Worm (Caenorhabditis elegans) whole organism, L1 larva: ENCODE results near the gene srj-24.

Source experiments
- C16A3.4 ChIP-seq: fragments of 150-350 bp; optimal IDR thresholded peaks from 2 replicates; lab custom pipeline; 2014; ENCODE audit warnings: missing biosample characterization, missing genetic modification characterization
- F16B12.6 ChIP-seq: fragments of 150-350 bp; optimal IDR thresholded peaks from 2 replicates; lab custom pipeline; 2014; ENCODE audit warnings: missing biosample characterization, missing genetic modification characterization
- aha-1 ChIP-seq: fragments of 150-350 bp; optimal IDR thresholded peaks from 2 replicates; lab custom pipeline; 2014; ENCODE audit warnings: missing biosample characterization, missing genetic modification characterization
- alr-1 ChIP-seq: fragments of 200-800 bp; sonication (Bioruptor generic); optimal IDR thresholded peaks from 2 replicates; lab custom pipeline; 2018; ENCODE audit warnings: borderline replicate concordance, mild to moderate bottlenecking, missing genetic modification characterization, missing compliant biosample characterization
- ama-1 ChIP-seq: fragments of 150-350 bp; optimal IDR thresholded peaks from 2 replicates; lab custom pipeline; 2014
- blmp-1 ChIP-seq: fragments of 150-350 bp; optimal IDR thresholded peaks from 2 replicates; lab custom pipeline; 2014; ENCODE audit warnings: missing biosample characterization, missing genetic modification characterization
- ceh-63 ChIP-seq: fragments of 200-800 bp; sonication (Bioruptor generic); optimal IDR thresholded peaks from 2 replicates; lab custom pipeline; 2018; ENCODE audit warnings: mild to moderate bottlenecking, missing genetic modification characterization, missing compliant biosample characterization
- ceh-88 ChIP-seq: fragments of 200-800 bp; sonication (Bioruptor generic); IDR thresholded peaks from 2 replicates; pipeline ENCODE4 v1.3.6; 2022; ENCODE audit warnings: missing genetic modification characterization, missing compliant biosample characterization
- ces-1 ChIP-seq: fragments of 150-350 bp; optimal IDR thresholded peaks from 2 replicates; lab custom pipeline; 2014; ENCODE audit warnings: missing biosample characterization, missing genetic modification reagents, missing genetic modification characterization
- dpl-1 ChIP-seq, 3 experiments: fragments of 150-350 bp in 2 of 3; sonication (generic microtip) in 1 of 3; optimal IDR thresholded peaks; 2 replicates each; lab custom pipeline; 2014 to 2017; ENCODE audit warnings: missing biosample characterization in 3 of 3, missing genetic modification characterization in 3 of 3, missing genetic modification reagents in 3 of 3
- dsc-1 ChIP-seq: sonication (generic microtip); optimal IDR thresholded peaks from 2 replicates; lab custom pipeline; 2016; ENCODE audit warnings: mild to moderate bottlenecking, missing genetic modification characterization, missing compliant biosample characterization
- efl-1 ChIP-seq, 4 experiments: fragments of 150-350 bp; optimal IDR thresholded peaks in 3 of 4; peaks in 1 of 4; 1 replicate in 1 of 4; 2 replicates in 3 of 4; lab custom pipeline; 2014; ENCODE audit warnings: missing biosample characterization in 2 of 4, missing genetic modification characterization in 2 of 4, missing genetic modification reagents in 2 of 4
- elt-2 ChIP-seq: sonication (generic microtip); optimal IDR thresholded peaks from 2 replicates; lab custom pipeline; 2016; ENCODE audit warnings: missing genetic modification characterization, mild to moderate bottlenecking, inconsistent platforms, missing compliant biosample characterization, missing genetic modification reagents
- ets-5 ChIP-seq: fragments of 200-800 bp; sonication (Bioruptor generic); IDR thresholded peaks from 2 replicates; pipeline ENCODE4 v1.3.6; 2022; ENCODE audit warnings: missing genetic modification characterization, missing compliant biosample characterization
- fkh-10 ChIP-seq: sonication (generic microtip); optimal IDR thresholded peaks from 2 replicates; lab custom pipeline; 2017; ENCODE audit warnings: missing biosample characterization, missing genetic modification reagents, missing genetic modification characterization
- fkh-8 ChIP-seq: sonication (generic microtip); optimal IDR thresholded peaks from 2 replicates; lab custom pipeline; 2016; ENCODE audit warnings: mild to moderate bottlenecking, missing genetic modification characterization, missing compliant biosample characterization
- fos-1 ChIP-seq: fragments of 150-350 bp; optimal IDR thresholded peaks from 2 replicates; lab custom pipeline; 2014; ENCODE audit warnings: missing biosample characterization, missing genetic modification characterization
- grh-1 ChIP-seq: fragments of 200-800 bp; sonication (Bioruptor generic); IDR thresholded peaks from 2 replicates; pipeline ENCODE4 v1.3.6; 2022; ENCODE audit warnings: missing genetic modification reagents, missing genetic modification characterization, missing compliant biosample characterization
- hlh-17 ChIP-seq: fragments of 200-800 bp; sonication (Bioruptor generic); optimal IDR thresholded peaks from 2 replicates; lab custom pipeline; 2018; ENCODE audit warnings: missing genetic modification characterization, mild to moderate bottlenecking, missing compliant biosample characterization, moderate library complexity, borderline replicate concordance
- hpl-2 ChIP-seq: fragments of 150-350 bp; optimal IDR thresholded peaks from 2 replicates; lab custom pipeline; 2014; ENCODE audit warnings: missing biosample characterization, missing genetic modification reagents, missing genetic modification characterization
- irx-1 ChIP-seq: sonication (generic microtip); optimal IDR thresholded peaks from 2 replicates; lab custom pipeline; 2016; ENCODE audit warnings: missing genetic modification characterization, missing compliant biosample characterization
- lin-13 ChIP-seq: fragments of 150-350 bp; optimal IDR thresholded peaks from 2 replicates; lab custom pipeline; 2014; ENCODE audit warnings: missing biosample characterization, missing genetic modification reagents, missing genetic modification characterization
- lin-14 ChIP-seq: fragments of 200-800 bp; sonication (Bioruptor generic); optimal IDR thresholded peaks from 2 replicates; lab custom pipeline; 2018; ENCODE audit warnings: mild to moderate bottlenecking, missing genetic modification characterization, moderate library complexity, missing compliant biosample characterization
- lin-39 ChIP-seq: fragments of 150-350 bp; optimal IDR thresholded peaks from 2 replicates; lab custom pipeline; 2014; ENCODE audit warnings: missing biosample characterization, missing genetic modification reagents, missing genetic modification characterization
- mdl-1 ChIP-seq, 2 experiments: fragments of 150-350 bp; optimal IDR thresholded peaks; 2 replicates each; lab custom pipeline; 2014 to 2017; ENCODE audit warnings: missing biosample characterization in 2 of 2, missing genetic modification characterization in 2 of 2, inconsistent platforms in 1 of 2
- mef-2 ChIP-seq: fragments of 150-350 bp; optimal IDR thresholded peaks from 2 replicates; lab custom pipeline; 2014; ENCODE audit warnings: missing biosample characterization, missing genetic modification characterization
- mep-1 ChIP-seq: fragments of 150-350 bp; optimal IDR thresholded peaks from 2 replicates; lab custom pipeline; 2014; ENCODE audit warnings: missing biosample characterization, missing genetic modification characterization
- nhr-11 ChIP-seq: fragments of 150-350 bp; optimal IDR thresholded peaks from 2 replicates; lab custom pipeline; 2014; ENCODE audit warnings: missing biosample characterization, missing genetic modification characterization
- nhr-12 ChIP-seq: sonication (generic microtip); optimal IDR thresholded peaks from 2 replicates; lab custom pipeline; 2017; ENCODE audit warnings: missing biosample characterization, missing genetic modification characterization
- nhr-19 ChIP-seq: fragments of 200-800 bp; sonication (Bioruptor generic); conservative IDR thresholded peaks from 2 replicates; pipeline ENCODE4 v1.3.6; 2022; ENCODE audit warnings: missing genetic modification characterization, missing compliant biosample characterization
- nhr-20 ChIP-seq: sonication (generic microtip); optimal IDR thresholded peaks from 2 replicates; lab custom pipeline; 2016; ENCODE audit warnings: mild to moderate bottlenecking, missing genetic modification characterization, missing compliant biosample characterization
- nhr-28 ChIP-seq: fragments of 150-350 bp; optimal IDR thresholded peaks from 2 replicates; lab custom pipeline; 2014; ENCODE audit warnings: missing biosample characterization, missing genetic modification characterization
- nhr-47 ChIP-seq: sonication (generic microtip); optimal IDR thresholded peaks from 2 replicates; lab custom pipeline; 2016; ENCODE audit warnings: mild to moderate bottlenecking, missing genetic modification characterization, moderate library complexity, missing compliant biosample characterization
- nhr-77 ChIP-seq: fragments of 150-350 bp; optimal IDR thresholded peaks from 2 replicates; lab custom pipeline; 2014; ENCODE audit warnings: missing biosample characterization, missing genetic modification characterization
- nhr-84 ChIP-seq: sonication (generic microtip); optimal IDR thresholded peaks from 2 replicates; lab custom pipeline; 2017; ENCODE audit warnings: missing biosample characterization, missing genetic modification characterization
- nhr-85 ChIP-seq: sonication (generic microtip); peaks from one replicate; lab custom pipeline; 2016; ENCODE audit warnings: missing genetic modification characterization, inconsistent platforms, missing compliant biosample characterization
- nhr-90 ChIP-seq: sonication (generic microtip); optimal IDR thresholded peaks from 2 replicates; lab custom pipeline; 2016; ENCODE audit warnings: mild to moderate bottlenecking, missing genetic modification characterization, missing compliant biosample characterization; ENCODE audit not compliant: poor library complexity
- pag-3 ChIP-seq: sonication (generic microtip); optimal IDR thresholded peaks from 2 replicates; lab custom pipeline; 2017; ENCODE audit warnings: missing genetic modification characterization, mild to moderate bottlenecking, missing compliant biosample characterization, antibody characterized with exemption, borderline replicate concordance; ENCODE audit not compliant: insufficient read depth
- pax-3 ChIP-seq: fragments of 200-800 bp; sonication (Bioruptor generic); optimal IDR thresholded peaks from 2 replicates; lab custom pipeline; 2018; ENCODE audit warnings: mild to moderate bottlenecking, missing genetic modification characterization, moderate library complexity, missing compliant biosample characterization
- pqm-1 ChIP-seq: sonication (generic microtip); optimal IDR thresholded peaks from 3 replicates; lab custom pipeline; 2017; ENCODE audit warnings: missing biosample characterization, missing genetic modification characterization
- rnt-1 ChIP-seq: sonication (generic microtip); optimal IDR thresholded peaks from 2 replicates; lab custom pipeline; 2016; ENCODE audit warnings: mild to moderate bottlenecking, missing genetic modification characterization, moderate library complexity, missing compliant biosample characterization
- skn-1 ChIP-seq: fragments of 150-350 bp; optimal IDR thresholded peaks from 2 replicates; lab custom pipeline; 2014; ENCODE audit warnings: missing biosample characterization, missing genetic modification characterization
- snpc-4 ChIP-seq: fragments of 150-350 bp; optimal IDR thresholded peaks from 2 replicates; lab custom pipeline; 2014; ENCODE audit warnings: missing biosample characterization, missing genetic modification characterization
- snu-23 ChIP-seq: sonication (generic microtip); optimal IDR thresholded peaks from 2 replicates; lab custom pipeline; 2016; ENCODE audit warnings: missing genetic modification characterization, missing compliant biosample characterization
- sox-4 ChIP-seq: sonication (generic microtip); optimal IDR thresholded peaks from 2 replicates; lab custom pipeline; 2016; ENCODE audit warnings: missing genetic modification characterization, missing compliant biosample characterization
- sup-37 ChIP-seq: fragments of 200-800 bp; sonication (Bioruptor generic); optimal IDR thresholded peaks from 2 replicates; lab custom pipeline; 2018; ENCODE audit warnings: mild to moderate bottlenecking, missing genetic modification characterization, missing compliant biosample characterization
- tlp-1 ChIP-seq: fragments of 150-350 bp; optimal IDR thresholded peaks from 2 replicates; lab custom pipeline; 2014; ENCODE audit warnings: missing biosample characterization, missing genetic modification characterization
- unc-130 ChIP-seq: fragments of 150-350 bp; optimal IDR thresholded peaks from 2 replicates; lab custom pipeline; 2017; ENCODE audit warnings: missing biosample characterization, missing genetic modification characterization, inconsistent platforms
- unc-62 ChIP-seq: fragments of 150-350 bp; optimal IDR thresholded peaks from 2 replicates; lab custom pipeline; 2014; ENCODE audit warnings: missing biosample characterization, missing genetic modification reagents, missing genetic modification characterization
- vab-15 ChIP-seq: sonication (generic microtip); optimal IDR thresholded peaks from 2 replicates; lab custom pipeline; 2017; ENCODE audit warnings: missing genotype, mild to moderate bottlenecking, missing genetic modification characterization, missing compliant biosample characterization
- zag-1 ChIP-seq: fragments of 150-350 bp; optimal IDR thresholded peaks from 2 replicates; lab custom pipeline; 2014; ENCODE audit warnings: missing biosample characterization, missing genetic modification characterization
- zip-4 ChIP-seq: fragments of 200-800 bp; sonication (Bioruptor generic); optimal IDR thresholded peaks from 2 replicates; lab custom pipeline; 2018; ENCODE audit warnings: mild to moderate bottlenecking, missing genetic modification characterization, moderate library complexity, missing compliant biosample characterization
- ztf-11 ChIP-seq, 2 experiments: sonication (generic microtip); optimal IDR thresholded peaks; 2 replicates each; lab custom pipeline; 2016 to 2017; ENCODE audit warnings: missing genetic modification characterization in 2 of 2, missing biosample characterization in 1 of 2, missing compliant biosample characterization in 1 of 2

srj-24 gene

DNA sequence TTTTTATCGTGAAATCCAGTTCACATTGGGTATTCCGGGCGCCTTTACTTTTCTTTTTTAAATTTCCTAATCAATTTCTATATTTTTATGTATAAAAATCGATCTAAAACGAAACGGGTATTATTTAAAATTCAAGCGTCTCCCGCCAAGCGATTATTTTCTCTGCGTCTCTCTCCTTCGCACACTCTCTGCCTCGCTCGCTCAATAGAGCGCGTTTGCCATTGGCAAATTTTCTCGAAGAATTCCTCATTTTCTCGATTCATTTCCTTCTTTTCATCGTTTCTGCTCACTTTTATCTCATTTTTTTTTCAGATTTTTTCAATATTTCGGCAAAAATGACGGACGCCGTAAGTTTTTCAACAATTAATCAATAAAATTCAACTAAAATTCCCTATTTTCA, 34.6 kb upstream of the srj-24 start, which contains the start of gene sti-1:
Gene sti-1 (plus strand): TSS at position 263 of the 400 bp plus-strand sequence.
- TF ChIP-seq lin-39 (peak; percentile 84), vab-15 (tag; lab: Kevin White, UChicago) (peak; percentile 24), nhr-85 (tag; lab: Kevin White, UChicago) (peak; percentile 93), zag-1 (tag; lab: Kevin White, UChicago) (no peak), ceh-88 (GFP tag; lab: Robert Waterston, UW) (peak; percentile 53; the same call in 1 of the 2 replicates), snu-23 (peak; percentile 97), hlh-17 (GFP tag; lab: Kevin White, UChicago) (no peak), fkh-8 (tag; lab: Kevin White, UChicago) (peak; percentile 83), pax-3 (tag; lab: Kevin White, UChicago) (peak; percentile 77), unc-130 (tag; lab: Kevin White, UChicago) (peak; percentile 89), F16B12.6 (tag; lab: Kevin White, UChicago) (peak; percentile 36), sox-4 (tag; lab: Kevin White, UChicago) (peak; percentile 71), alr-1 (no peak), aha-1 (no peak), snpc-4 (tag; lab: Kevin White, UChicago) (peak; percentile 65), nhr-12 (no peak), tlp-1 (tag; lab: Kevin White, UChicago) (no peak), mdl-1 (tag; optimal IDR thresholded peaks at IDR 0.05; lab: Kevin White, UChicago) (peak in 1 of 2 experiments; percentile 75), ama-1 (lab: Kevin White, UChicago) (peak; percentile 56), nhr-47 (tag; lab: Kevin White, UChicago) (peak; percentile 93), lin-13 (peak; percentile 79), C16A3.4 (tag; lab: Kevin White, UChicago) (peak; percentile 83), efl-1 (optimal IDR thresholded peaks at IDR 0.05; lab: Kevin White, UChicago) (peak; percentile 99 to 100), efl-1 (GFP tag; optimal IDR thresholded peaks at IDR 0.05 in 1 of 2; lab: Kevin White, UChicago) (peak; percentile 99 to 100), ztf-11 (tag; optimal IDR thresholded peaks at IDR 0.05; lab: Kevin White, UChicago) (peak in 1 of 2 experiments; percentile 70), dsc-1 (tag; lab: Kevin White, UChicago) (peak; percentile 92), ceh-63 (GFP tag; lab: Kevin White, UChicago) (no peak), nhr-77 (tag; lab: Kevin White, UChicago) (peak; percentile 96), zip-4 (GFP tag; lab: Kevin White, UChicago) (peak; percentile 56), dpl-1 (GFP tag; optimal IDR thresholded peaks at IDR 0.05; lab: Kevin White, UChicago) (peak; percentile 96 to 97 (median 97)), mef-2 (tag; lab: Kevin White, UChicago) (no peak), elt-2 (tag; lab: Kevin White, UChicago) (peak; percentile 49), irx-1 (tag; lab: Kevin White, UChicago) (peak; percentile 81), ets-5 (GFP tag; lab: Robert Waterston, UW) (no peak), nhr-20 (tag; lab: Kevin White, UChicago) (peak; percentile 93), mep-1 (tag; lab: Kevin White, UChicago) (peak; percentile 95), fos-1 (tag; lab: Kevin White, UChicago) (peak; percentile 76), skn-1 (tag; lab: Kevin White, UChicago) (peak; percentile 74), lin-14 (peak; percentile 98), nhr-28 (peak; percentile 39), nhr-19 (GFP tag; lab: Robert Waterston, UW) (peak; percentile 92), nhr-90 (tag; lab: Kevin White, UChicago) (peak; percentile 89), pag-3 (tag; lab: Kevin White, UChicago) (no peak), grh-1 (GFP tag; lab: Robert Waterston, UW) (peak; percentile 77), ces-1 (GFP tag; lab: Kevin White, UChicago) (no peak), hpl-2 (no peak), nhr-11 (tag; lab: Kevin White, UChicago) (peak; percentile 81), sup-37 (GFP tag; lab: Kevin White, UChicago) (peak; percentile 72), nhr-84 (tag; lab: Kevin White, UChicago) (no peak), rnt-1 (tag; lab: Kevin White, UChicago) (peak; percentile 91), fkh-10 (GFP tag; lab: Kevin White, UChicago) (peak; percentile 19), blmp-1 (tag; lab: Kevin White, UChicago) (peak; percentile 74), unc-62 (no peak), pqm-1 (no peak)
